Worm (Caenorhabditis elegans): ENCODE measurements around the gene oac-56.

DNA sequence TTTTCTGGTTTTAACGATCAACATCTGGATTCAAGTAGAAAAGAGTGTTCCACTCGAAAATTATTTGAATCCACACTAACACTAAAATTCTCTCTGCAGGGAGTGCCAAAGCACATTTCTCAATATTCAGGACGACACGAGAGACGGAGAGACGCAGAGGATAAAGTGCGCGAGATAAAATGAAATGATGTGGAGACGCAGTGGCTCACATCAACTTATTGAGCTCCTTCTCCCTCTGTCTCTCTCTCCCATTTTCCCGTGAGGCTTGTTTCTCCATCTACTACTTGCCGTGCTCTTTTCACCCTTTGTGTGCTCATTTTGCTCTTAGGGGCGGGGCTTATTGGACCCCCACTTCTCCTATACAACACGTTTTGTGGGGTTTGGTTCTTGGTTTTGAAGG lies 5.6 kb upstream of the oac-56 start:
- TF ChIP-seq lsy-2 (tag; optimal IDR thresholded peaks at IDR 0.05) (no peak), flh-1 (GFP tag; optimal IDR thresholded peaks at IDR 0.05) (no peak), unc-39 (tag; optimal IDR thresholded peaks at IDR 0.05) (no peak), nhr-76 (tag; optimal IDR thresholded peaks at IDR 0.05) (no peak), unc-62 (GFP tag; optimal IDR thresholded peaks at IDR 0.05) (peak; percentile 44), M03D4.4 (tag; optimal IDR thresholded peaks at IDR 0.05) (no peak)

All from whole organism, mixed stage, embryonic.